Fruit fly (Drosophila melanogaster): ENCODE data around the gene CG34164.

Gene CG34164

DNA sequence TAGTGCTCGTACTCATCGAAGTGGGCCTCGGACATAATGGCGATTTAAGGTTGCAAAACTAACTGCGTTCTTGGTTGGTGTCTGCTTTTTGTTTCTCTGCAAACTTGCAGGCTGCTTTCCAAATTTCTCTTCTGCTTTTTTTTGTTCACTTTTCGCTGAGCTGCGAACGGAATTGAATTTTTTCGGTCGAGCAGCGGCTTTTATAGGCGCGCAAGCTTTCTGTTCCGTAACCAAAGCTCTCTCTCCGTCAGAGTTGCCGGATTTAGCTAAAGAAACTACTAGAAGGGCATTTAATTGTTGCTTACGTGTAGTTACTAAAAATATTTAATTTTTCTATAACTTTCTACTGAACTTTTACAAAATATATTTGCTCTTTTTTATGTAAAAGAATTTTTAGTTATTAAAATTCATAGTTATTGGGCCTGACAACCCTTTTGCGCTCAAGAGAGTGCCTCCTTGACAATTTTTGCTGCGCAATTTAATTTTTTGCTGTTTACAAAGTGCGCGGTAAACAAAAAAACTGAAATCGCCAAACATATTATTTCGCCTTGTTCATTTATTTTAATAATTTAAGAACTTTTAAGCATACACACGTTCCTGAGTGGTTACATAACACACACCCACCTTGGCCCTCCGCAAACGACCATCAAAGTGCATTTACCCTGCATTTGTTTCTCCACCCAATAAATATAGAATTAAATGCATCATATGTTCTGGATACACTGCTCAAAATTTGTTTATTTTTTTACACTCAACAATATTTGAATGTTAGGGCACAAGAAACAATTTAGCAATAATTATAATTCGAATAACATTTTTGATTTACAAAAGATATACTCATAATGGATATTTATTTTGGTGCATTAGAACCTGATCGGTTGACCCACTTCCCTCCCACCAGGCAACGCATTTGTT lies 9.9 kb upstream of the CG34164 start, which contains the start of gene CG6770 (continued):
- no peak for TF ChIP-seq Gsc (GFP tag; IDR thresholded peaks at IDR 0.05)
- TF ChIP-seq cato (GFP tag; optimal IDR thresholded peaks at IDR 0.05; ENCODE audit: borderline replicate concordance), result peak; percentile 39
- TF ChIP-seq Oaz (GFP tag; IDR thresholded peaks at IDR 0.05), result peak; percentile 74
- peak; percentile 7 for TF ChIP-seq NC2β (GFP tag; optimal IDR thresholded peaks at IDR 0.05)
- TF ChIP-seq bowl (GFP tag; IDR thresholded peaks at IDR 0.05), result peak; percentile 86; the same call in 1 of the 2 replicates
- peak; percentile 53 for TF ChIP-seq sens-2 (GFP tag; IDR thresholded peaks at IDR 0.05)
- TF ChIP-seq Hmx (GFP tag; optimal IDR thresholded peaks at IDR 0.05), result peak; percentile 2
- peak; percentile 84 for TF ChIP-seq Sox100B (GFP tag; optimal IDR thresholded peaks at IDR 0.05)
- peak; percentile 93 for TF ChIP-seq CG10543 (GFP tag; optimal IDR thresholded peaks at IDR 0.05)
- peak; percentile 78 for TF ChIP-seq ap (GFP tag; IDR thresholded peaks at IDR 0.05)
- TF ChIP-seq CG15601 (tag; optimal IDR thresholded peaks at IDR 0.05), result peak; percentile 64
- TF ChIP-seq CG8944 (GFP tag; optimal IDR thresholded peaks at IDR 0.05), result no peak
- peak; percentile 84 for TF ChIP-seq fd3F (GFP tag; optimal IDR thresholded peaks at IDR 0.05)
- TF ChIP-seq sqz (GFP tag; optimal IDR thresholded peaks at IDR 0.05), result peak; percentile 94
- TF ChIP-seq tap (tag; optimal IDR thresholded peaks at IDR 0.05), result peak; percentile 80
- TF ChIP-seq Hr39 (optimal IDR thresholded peaks at IDR 0.05), result no peak
- TF ChIP-seq crp (GFP tag; optimal IDR thresholded peaks at IDR 0.05), result no peak
- TF ChIP-seq tio (GFP tag; optimal IDR thresholded peaks at IDR 0.05), result peak; percentile 64
- 0 out of 2 replicates have a peak, but pooled peaks have one; percentile 39 for TF ChIP-seq bbx (GFP tag; IDR thresholded peaks at IDR 0.05; ENCODE audit: partially characterized antibody)
- TF ChIP-seq CG1024 (GFP tag; IDR thresholded peaks at IDR 0.05), result no peak; the same call in none of the 2 replicates
- TF ChIP-seq HLH3B (GFP tag; IDR thresholded peaks at IDR 0.05), result peak; percentile 81
- peak; percentile 51 for TF ChIP-seq fd96Cb (tag; optimal IDR thresholded peaks at IDR 0.05)
- peak; percentile 78 for TF ChIP-seq sug (tag; optimal IDR thresholded peaks at IDR 0.05)
- peak; percentile 53 for TF ChIP-seq CG2116 (GFP tag; optimal IDR thresholded peaks at IDR 0.05)
- TF ChIP-seq croc (GFP tag; conservative IDR thresholded peaks at IDR 0.05), result 0 out of 3 replicates have a peak, but pooled peaks have one; percentile 23
- peak; percentile 39 for TF ChIP-seq Hr3 (GFP tag; optimal IDR thresholded peaks at IDR 0.05)
- no peak for TF ChIP-seq Atf3 (GFP tag; optimal IDR thresholded peaks at IDR 0.05)
- TF ChIP-seq zen (tag; optimal IDR thresholded peaks at IDR 0.05), result peak; percentile 27
- peak; percentile 80 for TF ChIP-seq Ada2b (GFP tag; IDR thresholded peaks at IDR 0.05)
- TF ChIP-seq TFAM (GFP tag; optimal IDR thresholded peaks at IDR 0.05), result no peak
- no peak for TF ChIP-seq Lim3 (GFP tag; IDR thresholded peaks at IDR 0.05)
- TF ChIP-seq Xrp1 (GFP tag; IDR thresholded peaks at IDR 0.05), result peak; percentile 78
- peak; percentile 16 for TF ChIP-seq CG4282 (GFP tag; optimal IDR thresholded peaks at IDR 0.05)
- no peak for TF ChIP-seq Six4 (GFP tag; optimal IDR thresholded peaks at IDR 0.05)
- TF ChIP-seq Bdp1 (GFP tag; optimal IDR thresholded peaks at IDR 0.05), result no peak
- no peak for TF ChIP-seq CG8290 (GFP tag; optimal IDR thresholded peaks at IDR 0.05)
- TF ChIP-seq CG8290 (tag; optimal IDR thresholded peaks at IDR 0.05), result peak in 1 of 2 experiments; percentile 81
- 0 out of 3 replicates have a peak, but pooled peaks have one; percentile 51 for TF ChIP-seq C15 (GFP tag; IDR thresholded peaks at IDR 0.05)
- peak; percentile 89 for TF ChIP-seq CG6765 (GFP tag; optimal IDR thresholded peaks at IDR 0.05)
- TF ChIP-seq ems (GFP tag; optimal IDR thresholded peaks at IDR 0.05), result peak; percentile 14
- peak; percentile 66; the same call in 1 of the 3 replicates for TF ChIP-seq H15 (GFP tag; IDR thresholded peaks at IDR 0.05)
- peak; percentile 43 for TF ChIP-seq Chrac-16 (GFP tag; optimal IDR thresholded peaks at IDR 0.05)
- TF ChIP-seq CG17912 (GFP tag; optimal IDR thresholded peaks at IDR 0.05), result no peak
- TF ChIP-seq gcm2 (GFP tag; optimal IDR thresholded peaks at IDR 0.05), result peak; percentile 8
- TF ChIP-seq HmgD (GFP tag; optimal IDR thresholded peaks at IDR 0.05), result no peak
- TF ChIP-seq repo (GFP tag; optimal IDR thresholded peaks at IDR 0.05), result no peak
- TF ChIP-seq CG43689 (GFP tag; IDR thresholded peaks at IDR 0.05), result no peak; the same call in 1 of the 2 replicates
- TF ChIP-seq CG12155 (GFP tag; optimal IDR thresholded peaks at IDR 0.05), result peak; percentile 60
- TF ChIP-seq CG7556 (GFP tag; optimal IDR thresholded peaks at IDR 0.05), result peak; percentile 90
- peak; percentile 64 for TF ChIP-seq nau (GFP tag; optimal IDR thresholded peaks at IDR 0.05)
